Worm (Caenorhabditis elegans) whole organism, young adult: ENCODE measurements around the gene bbln-1.

ENCODE experiments used
- B0019.2 ChIP-seq: fragments of 200-800 bp; sonication (Bioruptor generic); conservative IDR thresholded peaks from 2 replicates; pipeline ENCODE4 v1.3.6; 2022; ENCODE audit warnings: missing genetic modification reagents, missing genetic modification characterization, missing compliant biosample characterization
- B0035.1 ChIP-seq: sonication (generic microtip); optimal IDR thresholded peaks from 2 replicates; lab custom pipeline; 2016; ENCODE audit warnings: missing genetic modification characterization, mild to moderate bottlenecking, missing compliant biosample characterization, missing genotype, missing genetic modification reagents
- F22D6.2 ChIP-seq: sonication (generic microtip); optimal IDR thresholded peaks from 2 replicates; lab custom pipeline; 2016; ENCODE audit warnings: mild to moderate bottlenecking, missing genetic modification characterization, missing compliant biosample characterization
- F33H1.4 ChIP-seq: fragments of 200-800 bp; sonication (Bioruptor generic); IDR thresholded peaks from 2 replicates; pipeline ENCODE4 v1.3.6; 2022; ENCODE audit warnings: missing genetic modification reagents, missing genetic modification characterization, missing compliant biosample characterization
- K12H6.12 ChIP-seq: fragments of 200-800 bp; sonication (Bioruptor generic); optimal IDR thresholded peaks from 2 replicates; lab custom pipeline; 2018; ENCODE audit warnings: mild to moderate bottlenecking, missing genetic modification characterization, missing compliant biosample characterization
- Y53G8AR.9 ChIP-seq: fragments of 200-800 bp; sonication (Bioruptor generic); conservative IDR thresholded peaks from 2 replicates; pipeline ENCODE4 v1.3.6; 2022; ENCODE audit warnings: missing genetic modification reagents, missing genetic modification characterization, missing compliant biosample characterization
- ZK185.1 ChIP-seq: sonication (generic microtip); optimal IDR thresholded peaks from 2 replicates; lab custom pipeline; 2016; ENCODE audit warnings: mild to moderate bottlenecking, missing genetic modification characterization, missing compliant biosample characterization; ENCODE audit not compliant: poor library complexity, severe bottlenecking
- atf-7 ChIP-seq: sonication (generic microtip); optimal IDR thresholded peaks from 2 replicates; lab custom pipeline; 2017; ENCODE audit warnings: mild to moderate bottlenecking, missing genetic modification characterization, missing compliant biosample characterization
- athp-1 ChIP-seq: sonication (generic microtip); optimal IDR thresholded peaks from 2 replicates; lab custom pipeline; 2017; ENCODE audit warnings: mild to moderate bottlenecking, missing genetic modification characterization, missing compliant biosample characterization
- attf-3 ChIP-seq: fragments of 200-800 bp; sonication (Bioruptor generic); conservative IDR thresholded peaks from 2 replicates; pipeline ENCODE4 v1.3.6; 2022; ENCODE audit warnings: missing genetic modification reagents, missing genetic modification characterization, missing compliant biosample characterization
- attf-5 ChIP-seq: fragments of 200-800 bp; sonication (Bioruptor generic); optimal IDR thresholded peaks from 2 replicates; lab custom pipeline; 2018; ENCODE audit warnings: mild to moderate bottlenecking, missing genetic modification characterization, missing compliant biosample characterization
- bed-2 ChIP-seq: fragments of 200-800 bp; sonication (Bioruptor generic); IDR thresholded peaks from 2 replicates; pipeline ENCODE4 v1.3.6; 2022; ENCODE audit warnings: missing genetic modification reagents, missing genetic modification characterization, missing compliant biosample characterization
- chd-7 ChIP-seq: sonication (generic microtip); optimal IDR thresholded peaks from 2 replicates; lab custom pipeline; 2016; ENCODE audit warnings: mild to moderate bottlenecking, missing genetic modification characterization, moderate library complexity, missing compliant biosample characterization
- egl-44 ChIP-seq: fragments of 200-800 bp; sonication (Bioruptor generic); IDR thresholded peaks from 2 replicates; pipeline ENCODE4 v1.3.6; 2022; ENCODE audit warnings: missing genetic modification reagents, missing genetic modification characterization, missing compliant biosample characterization
- egrh-3 ChIP-seq: fragments of 200-800 bp; sonication (Bioruptor generic); IDR thresholded peaks from 2 replicates; pipeline ENCODE4 v1.3.6; 2022; ENCODE audit warnings: missing genetic modification reagents, missing genetic modification characterization, missing compliant biosample characterization
- gei-17 ChIP-seq: fragments of 200-800 bp; sonication (Bioruptor generic); optimal IDR thresholded peaks from 2 replicates; lab custom pipeline; 2018; ENCODE audit warnings: mild to moderate bottlenecking, missing genetic modification characterization, missing compliant biosample characterization
- him-1 ChIP-seq: sonication (generic microtip); optimal IDR thresholded peaks from 2 replicates; lab custom pipeline; 2016; ENCODE audit warnings: missing genotype, missing genetic modification reagents, missing genetic modification characterization, missing compliant biosample characterization
- hlh-12 ChIP-seq: sonication (generic microtip); optimal IDR thresholded peaks from 2 replicates; lab custom pipeline; 2016; ENCODE audit warnings: missing genetic modification characterization, missing compliant biosample characterization
- hmg-1.2 ChIP-seq: fragments of 200-800 bp; sonication (Bioruptor generic); IDR thresholded peaks from 2 replicates; pipeline ENCODE4 v1.3.6; 2022; ENCODE audit warnings: missing genetic modification reagents, missing genetic modification characterization, missing compliant biosample characterization
- hmg-20 ChIP-seq: fragments of 200-800 bp; sonication (Bioruptor generic); IDR thresholded peaks from 2 replicates; pipeline ENCODE4 v1.3.6; 2022; ENCODE audit warnings: missing genetic modification reagents, missing genetic modification characterization, missing compliant biosample characterization
- lag-1 ChIP-seq: fragments of 200-800 bp; sonication (Bioruptor generic); IDR thresholded peaks from 2 replicates; pipeline ENCODE4 v1.3.6; 2022; ENCODE audit warnings: missing genetic modification reagents, missing genetic modification characterization, missing compliant biosample characterization
- lsy-27 ChIP-seq: sonication (generic microtip); optimal IDR thresholded peaks from 2 replicates; lab custom pipeline; 2017; ENCODE audit warnings: missing genetic modification characterization, mild to moderate bottlenecking, missing compliant biosample characterization, antibody characterized with exemption, missing genotype, borderline replicate concordance; ENCODE audit not compliant: insufficient read depth
- madf-3 ChIP-seq: fragments of 200-800 bp; sonication (Bioruptor generic); IDR thresholded peaks from 2 replicates; pipeline ENCODE4 v1.3.6; 2022; ENCODE audit warnings: missing genetic modification reagents, missing genetic modification characterization, missing compliant biosample characterization
- madf-8 ChIP-seq: fragments of 200-800 bp; sonication (Bioruptor generic); conservative IDR thresholded peaks from 2 replicates; pipeline ENCODE4 v1.3.6; 2022; ENCODE audit warnings: missing genetic modification reagents, missing genetic modification characterization, missing compliant biosample characterization
- mcd-1 ChIP-seq: fragments of 200-800 bp; sonication (Bioruptor generic); IDR thresholded peaks from 2 replicates; pipeline ENCODE4 v1.3.6; 2022; ENCODE audit warnings: missing genetic modification reagents, missing genetic modification characterization, missing compliant biosample characterization
- mel-28 ChIP-seq: sonication (generic microtip); optimal IDR thresholded peaks from 2 replicates; lab custom pipeline; 2016; ENCODE audit warnings: borderline replicate concordance, mild to moderate bottlenecking, missing genetic modification characterization, missing compliant biosample characterization
- nfya-1 ChIP-seq: sonication (generic microtip); optimal IDR thresholded peaks from 2 replicates; lab custom pipeline; 2017; ENCODE audit warnings: antibody characterized with exemption, missing compliant biosample characterization, missing genetic modification characterization, borderline replicate concordance; ENCODE audit not compliant: insufficient read depth
- nfya-2 ChIP-seq: fragments of 200-800 bp; sonication (Bioruptor generic); IDR thresholded peaks from 2 replicates; pipeline ENCODE4 v1.3.6; 2022; ENCODE audit warnings: missing genetic modification reagents, missing genetic modification characterization, missing compliant biosample characterization
- pha-4 ChIP-seq: fragments of 150-350 bp; sonication (generic microtip); optimal IDR thresholded peaks from 2 replicates; lab custom pipeline; 2014; ENCODE audit warnings: missing biosample characterization, missing genetic modification reagents, missing genetic modification characterization
- rcor-1 ChIP-seq: fragments of 200-800 bp; sonication (Bioruptor generic); IDR thresholded peaks from 2 replicates; pipeline ENCODE4 v1.3.6; 2022; ENCODE audit warnings: missing genetic modification reagents, missing genetic modification characterization, missing compliant biosample characterization
- repo-1 ChIP-seq: sonication (generic microtip); optimal IDR thresholded peaks from 2 replicates; lab custom pipeline; 2017; ENCODE audit warnings: mild to moderate bottlenecking, missing genetic modification characterization, missing compliant biosample characterization
- snpc-3.4 ChIP-seq: sonication (generic microtip); optimal IDR thresholded peaks from 2 replicates; lab custom pipeline; 2017; ENCODE audit warnings: missing genetic modification characterization, mild to moderate bottlenecking, missing compliant biosample characterization, antibody characterized with exemption, moderate library complexity, missing genotype, missing genetic modification reagents
- snpc-4 ChIP-seq, 5 experiments: fragments of 150-350 bp in 1 of 5; sonication (generic microtip) in 4 of 5; optimal IDR thresholded peaks; 2 replicates each; lab custom pipeline; 2014 to 2018; ENCODE audit warnings: missing genetic modification characterization in 5 of 5, missing biosample characterization in 3 of 5, antibody characterized with exemption in 2 of 5, mild to moderate bottlenecking in 2 of 5, missing compliant biosample characterization in 2 of 5, missing genotype in 2 of 5, moderate library complexity in 2 of 5, missing genetic modification reagents in 1 of 5
- tbx-9 ChIP-seq: sonication (generic microtip); optimal IDR thresholded peaks from 2 replicates; lab custom pipeline; 2016; ENCODE audit warnings: borderline replicate concordance, missing genetic modification characterization, inconsistent platforms, missing compliant biosample characterization
- ztf-18 ChIP-seq: sonication (generic microtip); optimal IDR thresholded peaks from 2 replicates; lab custom pipeline; 2016; ENCODE audit warnings: missing genotype, mild to moderate bottlenecking, missing genetic modification characterization, missing compliant biosample characterization
- ztf-25 ChIP-seq: fragments of 200-800 bp; sonication (Bioruptor generic); IDR thresholded peaks from 2 replicates; pipeline ENCODE4 v1.3.6; 2022; ENCODE audit warnings: missing genetic modification reagents, missing genetic modification characterization, missing compliant biosample characterization
- ztf-6 ChIP-seq: fragments of 200-800 bp; sonication (Bioruptor generic); IDR thresholded peaks from 2 replicates; pipeline ENCODE4 v1.3.6; 2022; ENCODE audit warnings: missing genetic modification reagents, missing genetic modification characterization, missing compliant biosample characterization

The bbln-1 gene

ce11 chrX:3153133-3153532 lies 872 bp upstream of the bbln-1 start (continued):
- no peak for TF ChIP-seq egrh-3 (GFP tag; lab: Robert Waterston, UW)
- no peak for TF ChIP-seq gei-17 (GFP tag; lab: Kevin White, UChicago)
- no peak for TF ChIP-seq athp-1 (tag; lab: Kevin White, UChicago)
- TF ChIP-seq bed-2 (GFP tag; lab: Robert Waterston, UW) = no peak
- TF ChIP-seq repo-1 (tag; lab: Kevin White, UChicago) = no peak
- peak; percentile 10 for TF ChIP-seq atf-7 (tag; lab: Kevin White, UChicago)
- TF ChIP-seq tbx-9 (tag; lab: Kevin White, UChicago) = no peak
- TF ChIP-seq B0019.2 (GFP tag; lab: Robert Waterston, UW) = no peak
- no peak for TF ChIP-seq snpc-3.4
- no peak for TF ChIP-seq madf-8 (GFP tag; lab: Robert Waterston, UW)
- TF ChIP-seq nfya-1 = no peak
- no peak for TF ChIP-seq lsy-27 (tag; lab: Kevin White, UChicago)
- TF ChIP-seq nfya-2 (GFP tag; lab: Robert Waterston, UW) = no peak
- TF ChIP-seq attf-5 (GFP tag; lab: Kevin White, UChicago) = no peak
- no peak for TF ChIP-seq mel-28 (tag; lab: Kevin White, UChicago)
- no peak for TF ChIP-seq chd-7 (tag; lab: Kevin White, UChicago)
- TF ChIP-seq hmg-20 (GFP tag; lab: Robert Waterston, UW) = no peak
- TF ChIP-seq lag-1 (GFP tag; lab: Robert Waterston, UW) = no peak
- TF ChIP-seq ztf-25 (GFP tag; lab: Robert Waterston, UW) = no peak
- TF ChIP-seq K12H6.12 (tag; lab: Kevin White, UChicago) = no peak
- TF ChIP-seq madf-3 (GFP tag; lab: Robert Waterston, UW) = no peak
- no peak for TF ChIP-seq mcd-1 (GFP tag; lab: Robert Waterston, UW)

- no peak for TF ChIP-seq pha-4 (tag; lab: Kevin White, UChicago)
- TF ChIP-seq attf-3 (GFP tag; lab: Robert Waterston, UW) = no peak
- TF ChIP-seq him-1 (tag; lab: Kevin White, UChicago) = no peak
- TF ChIP-seq snpc-4 (GFP tag; optimal IDR thresholded peaks at IDR 0.05; lab: Kevin White, UChicago) = no peak
- no peak for TF ChIP-seq snpc-4 (tag; optimal IDR thresholded peaks at IDR 0.05; lab: Kevin White, UChicago)
- no peak for TF ChIP-seq rcor-1
- no peak for TF ChIP-seq ZK185.1 (tag; lab: Kevin White, UChicago)
- no peak for TF ChIP-seq lag-1 (GFP tag; lab: Robert Waterston, UW)
- TF ChIP-seq hmg-1.2 (GFP tag; lab: Robert Waterston, UW) = no peak
- TF ChIP-seq lsy-27 (tag; lab: Kevin White, UChicago) = no peak
- TF ChIP-seq egl-44 (GFP tag; lab: Robert Waterston, UW) = no peak
- no peak for TF ChIP-seq F22D6.2
- TF ChIP-seq F33H1.4 (GFP tag; lab: Robert Waterston, UW) = no peak
- no peak for TF ChIP-seq ztf-18 (tag; lab: Kevin White, UChicago)
- no peak for TF ChIP-seq Y53G8AR.9 (GFP tag; lab: Robert Waterston, UW)
- no peak for TF ChIP-seq mcd-1 (GFP tag; lab: Robert Waterston, UW)
- TF ChIP-seq B0035.1 (tag; lab: Kevin White, UChicago) = no peak
- no peak for TF ChIP-seq ztf-6 (GFP tag; lab: Robert Waterston, UW)
- TF ChIP-seq hlh-12 (tag; lab: Kevin White, UChicago) = no peak
These were observed 7.0 kb downstream of the bbln-1 start, which contains the start of gene C15C7.4 for ce11 chrX:3145265-3145664. C15C7.4 (plus strand) TSS chrX:3145565.
